Worm (Caenorhabditis elegans) whole organism, L1 larva: ENCODE measurements around the gene set-19.

ENCODE experiments used
- C34B4.2 ChIP-seq: sonication (generic microtip); optimal IDR thresholded peaks from 2 replicates; lab custom pipeline; 2017; ENCODE audit warnings: mild to moderate bottlenecking, missing genetic modification characterization, missing compliant biosample characterization
- F16B12.6 ChIP-seq: fragments of 150-350 bp; optimal IDR thresholded peaks from 2 replicates; lab custom pipeline; 2014; ENCODE audit warnings: missing biosample characterization, missing genetic modification characterization
- Y116A8C.19 ChIP-seq: sonication (generic microtip); optimal IDR thresholded peaks from 2 replicates; lab custom pipeline; 2016; ENCODE audit warnings: missing compliant biosample characterization, missing genetic modification characterization, borderline replicate concordance
- alr-1 ChIP-seq: fragments of 200-800 bp; sonication (Bioruptor generic); optimal IDR thresholded peaks from 2 replicates; lab custom pipeline; 2018; ENCODE audit warnings: borderline replicate concordance, mild to moderate bottlenecking, missing genetic modification characterization, missing compliant biosample characterization
- ama-1 ChIP-seq: fragments of 150-350 bp; optimal IDR thresholded peaks from 2 replicates; lab custom pipeline; 2014
- blmp-1 ChIP-seq: fragments of 150-350 bp; optimal IDR thresholded peaks from 2 replicates; lab custom pipeline; 2014; ENCODE audit warnings: missing biosample characterization, missing genetic modification characterization
- ceh-8 ChIP-seq: fragments of 200-800 bp; sonication (Bioruptor generic); optimal IDR thresholded peaks from 2 replicates; lab custom pipeline; 2018; ENCODE audit warnings: mild to moderate bottlenecking, missing genetic modification characterization, moderate library complexity, missing compliant biosample characterization
- ceh-90 ChIP-seq: sonication (generic microtip); optimal IDR thresholded peaks from 2 replicates; lab custom pipeline; 2016; ENCODE audit warnings: missing genetic modification characterization, missing compliant biosample characterization
- ces-1 ChIP-seq: fragments of 150-350 bp; optimal IDR thresholded peaks from 2 replicates; lab custom pipeline; 2014; ENCODE audit warnings: missing biosample characterization, missing genetic modification reagents, missing genetic modification characterization
- dsc-1 ChIP-seq: sonication (generic microtip); optimal IDR thresholded peaks from 2 replicates; lab custom pipeline; 2016; ENCODE audit warnings: mild to moderate bottlenecking, missing genetic modification characterization, missing compliant biosample characterization
- efl-1 ChIP-seq, 4 experiments: fragments of 150-350 bp; optimal IDR thresholded peaks in 3 of 4; peaks in 1 of 4; 1 replicate in 1 of 4; 2 replicates in 3 of 4; lab custom pipeline; 2014; ENCODE audit warnings: missing biosample characterization in 2 of 4, missing genetic modification characterization in 2 of 4, missing genetic modification reagents in 2 of 4
- efl-3 ChIP-seq: fragments of 200-800 bp; sonication (Bioruptor generic); optimal IDR thresholded peaks from 2 replicates; lab custom pipeline; 2018; ENCODE audit warnings: mild to moderate bottlenecking, missing genetic modification characterization, missing compliant biosample characterization
- egl-27 ChIP-seq, 2 experiments: fragments of 150-350 bp in 1 of 2; sonication (generic microtip); optimal IDR thresholded peaks; 3 replicates each; lab custom pipeline; 2017 to 2018; ENCODE audit warnings: missing biosample characterization in 2 of 2, missing genetic modification characterization in 2 of 2, missing genetic modification reagents in 2 of 2
- elt-2 ChIP-seq: sonication (generic microtip); optimal IDR thresholded peaks from 2 replicates; lab custom pipeline; 2016; ENCODE audit warnings: missing genetic modification characterization, mild to moderate bottlenecking, inconsistent platforms, missing compliant biosample characterization, missing genetic modification reagents
- fkh-10 ChIP-seq: sonication (generic microtip); optimal IDR thresholded peaks from 2 replicates; lab custom pipeline; 2017; ENCODE audit warnings: missing biosample characterization, missing genetic modification reagents, missing genetic modification characterization
- fkh-4 ChIP-seq: sonication (generic microtip); optimal IDR thresholded peaks from 2 replicates; lab custom pipeline; 2016; ENCODE audit warnings: missing compliant biosample characterization, missing genetic modification characterization, borderline replicate concordance
- hlh-17 ChIP-seq: fragments of 200-800 bp; sonication (Bioruptor generic); optimal IDR thresholded peaks from 2 replicates; lab custom pipeline; 2018; ENCODE audit warnings: missing genetic modification characterization, mild to moderate bottlenecking, missing compliant biosample characterization, moderate library complexity, borderline replicate concordance
- hlh-4 ChIP-seq: sonication (generic microtip); optimal IDR thresholded peaks from 2 replicates; lab custom pipeline; 2016; ENCODE audit warnings: mild to moderate bottlenecking, missing genetic modification characterization, missing compliant biosample characterization
- hpl-2 ChIP-seq: fragments of 150-350 bp; optimal IDR thresholded peaks from 2 replicates; lab custom pipeline; 2014; ENCODE audit warnings: missing biosample characterization, missing genetic modification reagents, missing genetic modification characterization
- irx-1 ChIP-seq: sonication (generic microtip); optimal IDR thresholded peaks from 2 replicates; lab custom pipeline; 2016; ENCODE audit warnings: missing genetic modification characterization, missing compliant biosample characterization
- lin-13 ChIP-seq: fragments of 150-350 bp; optimal IDR thresholded peaks from 2 replicates; lab custom pipeline; 2014; ENCODE audit warnings: missing biosample characterization, missing genetic modification reagents, missing genetic modification characterization
- lin-14 ChIP-seq: fragments of 200-800 bp; sonication (Bioruptor generic); optimal IDR thresholded peaks from 2 replicates; lab custom pipeline; 2018; ENCODE audit warnings: mild to moderate bottlenecking, missing genetic modification characterization, moderate library complexity, missing compliant biosample characterization
- lin-35 ChIP-seq, 2 experiments: fragments of 150-350 bp; optimal IDR thresholded peaks; 2 replicates each; lab custom pipeline; 2014; ENCODE audit warnings: missing biosample characterization in 2 of 2, missing genetic modification characterization in 2 of 2, missing genetic modification reagents in 2 of 2
- lir-3 ChIP-seq: sonication (generic microtip); optimal IDR thresholded peaks from 2 replicates; lab custom pipeline; 2016; ENCODE audit warnings: mild to moderate bottlenecking, missing genetic modification characterization, moderate library complexity, missing compliant biosample characterization; ENCODE audit not compliant: poor library complexity
- lsy-2 ChIP-seq, 2 experiments: fragments of 150-350 bp; optimal IDR thresholded peaks; 2 replicates each; lab custom pipeline; 2014; ENCODE audit warnings: missing biosample characterization in 2 of 2, missing genetic modification characterization in 2 of 2
- mab-9 ChIP-seq: fragments of 200-800 bp; sonication (Bioruptor generic); IDR thresholded peaks from 2 replicates; pipeline ENCODE4 v1.3.6; 2022; ENCODE audit warnings: missing genetic modification reagents, missing genetic modification characterization, missing compliant biosample characterization
- mef-2 ChIP-seq: fragments of 150-350 bp; optimal IDR thresholded peaks from 2 replicates; lab custom pipeline; 2014; ENCODE audit warnings: missing biosample characterization, missing genetic modification characterization
- mep-1 ChIP-seq: fragments of 150-350 bp; optimal IDR thresholded peaks from 2 replicates; lab custom pipeline; 2014; ENCODE audit warnings: missing biosample characterization, missing genetic modification characterization
- nhr-11 ChIP-seq: fragments of 150-350 bp; optimal IDR thresholded peaks from 2 replicates; lab custom pipeline; 2014; ENCODE audit warnings: missing biosample characterization, missing genetic modification characterization
- nhr-20 ChIP-seq: sonication (generic microtip); optimal IDR thresholded peaks from 2 replicates; lab custom pipeline; 2016; ENCODE audit warnings: mild to moderate bottlenecking, missing genetic modification characterization, missing compliant biosample characterization
- nhr-237 ChIP-seq: fragments of 150-350 bp; optimal IDR thresholded peaks from 2 replicates; lab custom pipeline; 2014; ENCODE audit warnings: missing biosample characterization, missing genetic modification characterization
- nhr-28 ChIP-seq: fragments of 150-350 bp; optimal IDR thresholded peaks from 2 replicates; lab custom pipeline; 2014; ENCODE audit warnings: missing biosample characterization, missing genetic modification characterization
- nhr-71 ChIP-seq: sonication (generic microtip); optimal IDR thresholded peaks from 2 replicates; lab custom pipeline; 2016; ENCODE audit warnings: mild to moderate bottlenecking, missing genetic modification characterization, moderate library complexity, missing compliant biosample characterization
- nhr-76 ChIP-seq: sonication (generic microtip); optimal IDR thresholded peaks from 2 replicates; lab custom pipeline; 2017; ENCODE audit warnings: missing biosample characterization, missing genetic modification characterization
- nhr-77 ChIP-seq: fragments of 150-350 bp; optimal IDR thresholded peaks from 2 replicates; lab custom pipeline; 2014; ENCODE audit warnings: missing biosample characterization, missing genetic modification characterization
- nhr-85 ChIP-seq: sonication (generic microtip); peaks from one replicate; lab custom pipeline; 2016; ENCODE audit warnings: missing genetic modification characterization, inconsistent platforms, missing compliant biosample characterization
- nhr-90 ChIP-seq: sonication (generic microtip); optimal IDR thresholded peaks from 2 replicates; lab custom pipeline; 2016; ENCODE audit warnings: mild to moderate bottlenecking, missing genetic modification characterization, missing compliant biosample characterization; ENCODE audit not compliant: poor library complexity
- pag-3 ChIP-seq: sonication (generic microtip); optimal IDR thresholded peaks from 2 replicates; lab custom pipeline; 2017; ENCODE audit warnings: missing genetic modification characterization, mild to moderate bottlenecking, missing compliant biosample characterization, antibody characterized with exemption, borderline replicate concordance; ENCODE audit not compliant: insufficient read depth
- pax-3 ChIP-seq: fragments of 200-800 bp; sonication (Bioruptor generic); optimal IDR thresholded peaks from 2 replicates; lab custom pipeline; 2018; ENCODE audit warnings: mild to moderate bottlenecking, missing genetic modification characterization, moderate library complexity, missing compliant biosample characterization
- rnt-1 ChIP-seq: sonication (generic microtip); optimal IDR thresholded peaks from 2 replicates; lab custom pipeline; 2016; ENCODE audit warnings: mild to moderate bottlenecking, missing genetic modification characterization, moderate library complexity, missing compliant biosample characterization
- skn-1 ChIP-seq: fragments of 150-350 bp; optimal IDR thresholded peaks from 2 replicates; lab custom pipeline; 2014; ENCODE audit warnings: missing biosample characterization, missing genetic modification characterization
- snpc-4 ChIP-seq: fragments of 150-350 bp; optimal IDR thresholded peaks from 2 replicates; lab custom pipeline; 2014; ENCODE audit warnings: missing biosample characterization, missing genetic modification characterization
- sox-4 ChIP-seq: sonication (generic microtip); optimal IDR thresholded peaks from 2 replicates; lab custom pipeline; 2016; ENCODE audit warnings: missing genetic modification characterization, missing compliant biosample characterization
- swsn-7 ChIP-seq: sonication (generic microtip); optimal IDR thresholded peaks from 2 replicates; lab custom pipeline; 2016; ENCODE audit warnings: missing genetic modification characterization, missing compliant biosample characterization
- tbx-2 ChIP-seq: sonication (generic microtip); optimal IDR thresholded peaks from 2 replicates; lab custom pipeline; 2016; ENCODE audit warnings: missing genetic modification characterization, missing compliant biosample characterization
- unc-130 ChIP-seq: fragments of 150-350 bp; optimal IDR thresholded peaks from 2 replicates; lab custom pipeline; 2017; ENCODE audit warnings: missing biosample characterization, missing genetic modification characterization, inconsistent platforms
- unc-30 ChIP-seq: sonication (generic microtip); optimal IDR thresholded peaks from 2 replicates; lab custom pipeline; 2017; ENCODE audit warnings: missing biosample characterization, missing genetic modification characterization
- unc-62 ChIP-seq: fragments of 150-350 bp; optimal IDR thresholded peaks from 2 replicates; lab custom pipeline; 2014; ENCODE audit warnings: missing biosample characterization, missing genetic modification reagents, missing genetic modification characterization
- vab-15 ChIP-seq: sonication (generic microtip); optimal IDR thresholded peaks from 2 replicates; lab custom pipeline; 2017; ENCODE audit warnings: missing genotype, mild to moderate bottlenecking, missing genetic modification characterization, missing compliant biosample characterization
- xbp-1 ChIP-seq: sonication (generic microtip); optimal IDR thresholded peaks from 2 replicates; lab custom pipeline; 2016; ENCODE audit warnings: missing genetic modification characterization, missing compliant biosample characterization
- ztf-11 ChIP-seq, 2 experiments: sonication (generic microtip); optimal IDR thresholded peaks; 2 replicates each; lab custom pipeline; 2016 to 2017; ENCODE audit warnings: missing genetic modification characterization in 2 of 2, missing biosample characterization in 1 of 2, missing compliant biosample characterization in 1 of 2

The set-19 gene

ce11 chrX:5697208-5697607 is 17.2 kb upstream of the set-19 start, which contains the start of gene W01C8.5:
Gene W01C8.5, minus strand, starts transcription at chrX:5697308.
- TF ChIP-seq ceh-8 (GFP tag; lab: Kevin White, UChicago) (no peak), blmp-1 (tag; lab: Kevin White, UChicago) (no peak), sox-4 (tag; lab: Kevin White, UChicago) (no peak), vab-15 (tag; lab: Kevin White, UChicago) (no peak), ceh-90 (no peak), lir-3 (no peak), fkh-4 (tag; lab: Kevin White, UChicago) (no peak), fkh-10 (GFP tag; lab: Kevin White, UChicago) (no peak), C34B4.2 (no peak), mep-1 (tag; lab: Kevin White, UChicago) (no peak), nhr-77 (tag; lab: Kevin White, UChicago) (no peak), lsy-2 (tag; optimal IDR thresholded peaks at IDR 0.05; lab: Kevin White, UChicago) (no peak)

- TF ChIP-seq swsn-7 (tag; lab: Kevin White, UChicago) (peak; percentile 29), nhr-76 (tag; lab: Kevin White, UChicago) (no peak), fkh-4 (tag; lab: Kevin White, UChicago) (no peak), lin-14 (GFP tag; lab: Kevin White, UChicago) (peak; percentile 90), nhr-28 (no peak), unc-62 (GFP tag; lab: Kevin White, UChicago) (no peak), elt-2 (tag; lab: Kevin White, UChicago) (peak; percentile 81), F16B12.6 (tag; lab: Kevin White, UChicago) (no peak), ztf-11 (tag; optimal IDR thresholded peaks at IDR 0.05; lab: Kevin White, UChicago) (no peak), ama-1 (lab: Kevin White, UChicago) (no peak), mab-9 (no peak), hlh-17 (GFP tag; lab: Kevin White, UChicago) (no peak), efl-3 (GFP tag; lab: Kevin White, UChicago) (no peak), unc-130 (tag; lab: Kevin White, UChicago) (no peak), alr-1 (no peak), egl-27 (tag; optimal IDR thresholded peaks at IDR 0.05; lab: Kevin White, UChicago) (no peak), xbp-1 (tag; lab: Kevin White, UChicago) (peak; percentile 31), ceh-90 (no peak), snpc-4 (tag; lab: Kevin White, UChicago) (no peak), lin-35 (GFP tag; optimal IDR thresholded peaks at IDR 0.05; lab: Kevin White, UChicago) (peak in 1 of 2 experiments; percentile 63), nhr-71 (tag; lab: Kevin White, UChicago) (peak; percentile 78), Y116A8C.19 (tag; lab: Kevin White, UChicago) (no peak), nhr-11 (no peak), nhr-85 (tag; lab: Kevin White, UChicago) (peak; percentile 95), tbx-2 (tag; lab: Kevin White, UChicago) (peak; percentile 60), rnt-1 (tag; lab: Kevin White, UChicago) (peak; percentile 51), hpl-2 (GFP tag; lab: Kevin White, UChicago) (no peak), skn-1 (tag; lab: Kevin White, UChicago) (no peak), dsc-1 (tag; lab: Kevin White, UChicago) (no peak), pax-3 (tag; lab: Kevin White, UChicago) (no peak), lin-13 (GFP tag; lab: Kevin White, UChicago) (no peak), nhr-237 (tag; lab: Kevin White, UChicago) (peak; percentile 10), hlh-4 (tag; lab: Kevin White, UChicago) (no peak), ces-1 (no peak), pag-3 (tag; lab: Kevin White, UChicago) (no peak), irx-1 (tag; lab: Kevin White, UChicago) (no peak), nhr-90 (tag; lab: Kevin White, UChicago) (peak; percentile 73), mef-2 (tag; lab: Kevin White, UChicago) (no peak), efl-1 (optimal IDR thresholded peaks at IDR 0.05; lab: Kevin White, UChicago) (peak in 1 of 2 experiments; percentile 27), efl-1 (GFP tag; optimal IDR thresholded peaks at IDR 0.05 in 1 of 2; lab: Kevin White, UChicago) (peak in 1 of 2 experiments; percentile 93), lir-3 (no peak), nhr-20 (tag; lab: Kevin White, UChicago) (peak; percentile 80), unc-30 (tag; lab: Kevin White, UChicago) (no peak)
Observed at ce11 chrX:5696197-5696596, 16.2 kb upstream of the set-19 start.
